Fruit fly (Drosophila melanogaster): ENCODE results near the gene CG18649.
A peak's percentile ranks its signal among the peaks of the same experiment; 100 is the strongest.

- TF ChIP-seq woc (GFP tag; optimal IDR thresholded peaks at IDR 0.05) (no peak), usp (GFP tag; optimal IDR thresholded peaks at IDR 0.05) (no peak), psq (GFP tag; optimal IDR thresholded peaks at IDR 0.05) (no peak), Dif (GFP tag; optimal IDR thresholded peaks at IDR 0.05; ENCODE audit: partially characterized antibody) (peak; percentile 65), dl (GFP tag; optimal IDR thresholded peaks at IDR 0.05; ENCODE audit: insufficient read depth in 1 of 2, partially characterized antibody in 2 of 2) (peak in 1 of 2 experiments; percentile 35), fru (GFP tag; optimal IDR thresholded peaks at IDR 0.05) (peak; percentile 60), OdsH (GFP tag; optimal IDR thresholded peaks at IDR 0.05) (no peak), br (GFP tag; optimal IDR thresholded peaks at IDR 0.05) (no peak), CG32264 (GFP tag; optimal IDR thresholded peaks at IDR 0.05) (no peak), h (GFP tag; optimal IDR thresholded peaks at IDR 0.05) (no peak), lola (GFP tag; optimal IDR thresholded peaks at IDR 0.05) (no peak)
Measured at dm6 chr3L:15079278-15079677, 25.3 kb upstream of the CG18649 start.
